Worm (Caenorhabditis elegans): Measurements from ENCODE around the gene C13A2.7.

DNA sequence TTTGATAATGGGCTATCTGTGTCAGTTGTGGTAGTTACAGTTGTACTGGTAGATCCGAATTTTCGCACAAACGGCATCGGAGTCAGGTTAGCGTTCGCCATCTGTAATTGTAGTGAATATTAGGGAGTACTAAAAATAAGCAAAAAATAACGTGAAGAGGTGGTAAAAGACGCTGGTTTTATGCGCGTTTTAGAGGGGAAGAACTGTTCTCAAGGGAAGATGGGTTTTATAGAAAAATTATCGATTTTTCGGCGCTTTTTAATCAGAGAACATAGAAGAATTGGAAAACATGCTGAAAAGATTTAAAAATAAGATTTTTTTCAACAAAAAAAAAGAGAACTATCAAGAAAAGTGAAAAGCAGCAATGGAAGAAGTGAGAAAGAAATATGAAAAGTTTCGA lies 43.0 kb upstream of the C13A2.7 start, which contains the start of gene C13F10.7:
- TF ChIP-seq fkh-10 (GFP tag; optimal IDR thresholded peaks at IDR 0.05) (no peak), C16A3.4 (tag; optimal IDR thresholded peaks at IDR 0.05) (no peak), efl-1 (optimal IDR thresholded peaks at IDR 0.05) (no peak), efl-1 (GFP tag; optimal IDR thresholded peaks at IDR 0.05 in 1 of 2) (no peak), dsc-1 (tag; optimal IDR thresholded peaks at IDR 0.05) (no peak), vab-15 (tag; optimal IDR thresholded peaks at IDR 0.05) (no peak), nhr-77 (tag; optimal IDR thresholded peaks at IDR 0.05) (no peak), mdl-1 (tag; optimal IDR thresholded peaks at IDR 0.05) (no peak), ztf-11 (tag; optimal IDR thresholded peaks at IDR 0.05) (no peak)
